Fruit fly (Drosophila melanogaster) whole organism, embryonic: ENCODE results near the gene CG14721.

Experiments
- Adf1 ChIP-seq: fragments of 200-800 bp; sonication (Bioruptor generic); IDR thresholded peaks from 2 replicates; pipeline ENCODE4 v1.3.6; 2022; ENCODE audit warnings: missing biosample characterization, missing genetic modification characterization
- BtbVII ChIP-seq: fragments of 200-800 bp; sonication (Bioruptor generic); optimal IDR thresholded peaks from 3 replicates; lab custom pipeline; 2017; ENCODE audit warnings: missing biosample characterization, mild to moderate bottlenecking, missing genetic modification characterization
- CG1024 ChIP-seq: fragments of 200-800 bp; sonication (Bioruptor generic); IDR thresholded peaks from 2 replicates; pipeline ENCODE4 v1.3.6; 2022; ENCODE audit warnings: missing biosample characterization, missing genetic modification characterization
- CG11093 ChIP-seq: fragments of 200-800 bp; sonication (Bioruptor generic); IDR thresholded peaks from 3 replicates; pipeline ENCODE4 v1.3.6; 2022; ENCODE audit warnings: missing biosample characterization, missing genetic modification characterization
- CG12659 ChIP-seq: fragments of 200-800 bp; sonication (Bioruptor generic); optimal IDR thresholded peaks from 3 replicates; lab custom pipeline; 2017; ENCODE audit warnings: mild to moderate bottlenecking, missing biosample characterization, missing genetic modification reagents, missing genetic modification characterization
- CG13123 ChIP-seq: fragments of 200-800 bp; sonication (Bioruptor generic); optimal IDR thresholded peaks from 2 replicates; lab custom pipeline; 2016; ENCODE audit warnings: missing biosample characterization, missing genetic modification characterization
- CG15011 ChIP-seq: fragments of 200-800 bp; sonication (Bioruptor generic); optimal IDR thresholded peaks from 3 replicates; lab custom pipeline; 2018; ENCODE audit warnings: missing biosample characterization, mild to moderate bottlenecking, missing genetic modification characterization
- CG1529 ChIP-seq: fragments of 200-800 bp; sonication (Bioruptor generic); optimal IDR thresholded peaks from 3 replicates; lab custom pipeline; 2018; ENCODE audit warnings: missing biosample characterization, missing genetic modification characterization
- CG1792 ChIP-seq: fragments of 200-800 bp; sonication (Bioruptor generic); optimal IDR thresholded peaks from 2 replicates; lab custom pipeline; 2016; ENCODE audit warnings: missing biosample characterization, missing genetic modification characterization
- CG2889 ChIP-seq: fragments of 200-800 bp; sonication (Bioruptor generic); IDR thresholded peaks from 3 replicates; pipeline ENCODE4 v1.3.6; 2022; ENCODE audit warnings: missing biosample characterization, missing genetic modification characterization
- CG30020 ChIP-seq: fragments of 200-800 bp; optimal IDR thresholded peaks from 2 replicates; lab custom pipeline; 2019; ENCODE audit warnings: missing biosample characterization, mild to moderate bottlenecking, missing genetic modification characterization, moderate library complexity
- CG30431 ChIP-seq: fragments of 200-800 bp; sonication (Bioruptor generic); optimal IDR thresholded peaks from 2 replicates; lab custom pipeline; 2017; ENCODE audit warnings: missing biosample characterization, missing genetic modification characterization
- CG34376 ChIP-seq: fragments of 200-800 bp; sonication (Bioruptor generic); optimal IDR thresholded peaks from 2 replicates; lab custom pipeline; 2018; ENCODE audit warnings: missing biosample characterization, mild to moderate bottlenecking, missing genetic modification characterization
- CG34422 ChIP-seq: fragments of 200-800 bp; sonication (Bioruptor generic); IDR thresholded peaks from 3 replicates; pipeline ENCODE4 v1.3.6; 2022; ENCODE audit warnings: missing biosample characterization, missing genetic modification characterization
- CG4282 ChIP-seq: fragments of 200-800 bp; sonication (Bioruptor generic); optimal IDR thresholded peaks from 2 replicates; lab custom pipeline; 2016; ENCODE audit warnings: missing biosample characterization, missing genetic modification characterization
- CG4404 ChIP-seq: fragments of 200-800 bp; sonication (Bioruptor generic); IDR thresholded peaks from 2 replicates; pipeline ENCODE4 v1.3.6; 2022; ENCODE audit warnings: missing biosample characterization, missing genetic modification characterization
- CG4424 ChIP-seq: fragments of 200-800 bp; sonication (Bioruptor generic); optimal IDR thresholded peaks from 3 replicates; lab custom pipeline; 2016; ENCODE audit warnings: missing biosample characterization, missing genetic modification characterization
- CG4617 ChIP-seq: fragments of 200-800 bp; sonication (Bioruptor generic); optimal IDR thresholded peaks from 3 replicates; lab custom pipeline; 2016; ENCODE audit warnings: missing biosample characterization, missing genetic modification characterization, borderline replicate concordance
- CG4707 ChIP-seq: fragments of 200-800 bp; sonication (Bioruptor generic); optimal IDR thresholded peaks from 2 replicates; lab custom pipeline; 2018; ENCODE audit warnings: missing biosample characterization, mild to moderate bottlenecking, missing genetic modification characterization, moderate library complexity
- CG4854 ChIP-seq: fragments of 200-800 bp; sonication (Bioruptor generic); optimal IDR thresholded peaks from 2 replicates; lab custom pipeline; 2016; ENCODE audit warnings: missing biosample characterization, missing genetic modification characterization, inconsistent platforms
- CG6654 ChIP-seq: fragments of 200-800 bp; sonication (Bioruptor generic); optimal IDR thresholded peaks from 2 replicates; lab custom pipeline; 2017; ENCODE audit warnings: missing biosample characterization, mild to moderate bottlenecking, missing genetic modification characterization
- CG6765 ChIP-seq: fragments of 200-800 bp; sonication (Bioruptor generic); optimal IDR thresholded peaks from 3 replicates; lab custom pipeline; 2017; ENCODE audit warnings: missing biosample characterization, mild to moderate bottlenecking, missing genetic modification characterization
- CG7839 ChIP-seq: fragments of 200-800 bp; sonication (Bioruptor generic); optimal IDR thresholded peaks from 3 replicates; lab custom pipeline; 2018; ENCODE audit warnings: missing biosample characterization, mild to moderate bottlenecking, missing genetic modification characterization, moderate library complexity
- CG7928 ChIP-seq: fragments of 200-800 bp; sonication (Bioruptor generic); optimal IDR thresholded peaks from 2 replicates; lab custom pipeline; 2017; ENCODE audit warnings: missing biosample characterization, mild to moderate bottlenecking, missing genetic modification characterization
- D ChIP-seq, 2 experiments: fragments of 200-800 bp in 1 of 2; fragments of >200 bp in 1 of 2; sonication (Bioruptor generic) in 1 of 2; optimal IDR thresholded peaks; 2 replicates in 1 of 2; 3 replicates in 1 of 2; lab custom pipeline; 2017; ENCODE audit warnings: mild to moderate bottlenecking in 1 of 2, missing biosample characterization in 1 of 2, missing genetic modification characterization in 1 of 2, missing genetic modification reagents in 1 of 2
- D19A ChIP-seq: fragments of 200-800 bp; optimal IDR thresholded peaks from 3 replicates; lab custom pipeline; 2019; ENCODE audit warnings: missing biosample characterization, mild to moderate bottlenecking, missing genetic modification characterization, moderate library complexity
- Fer2 ChIP-seq: fragments of 200-800 bp; sonication (Bioruptor generic); optimal IDR thresholded peaks from 2 replicates; lab custom pipeline; 2018; ENCODE audit warnings: missing biosample characterization, mild to moderate bottlenecking, missing genetic modification characterization, moderate library complexity
- H2.0 ChIP-seq: fragments of 200-800 bp; sonication (Bioruptor generic); IDR thresholded peaks from 2 replicates; pipeline ENCODE4 v1.3.6; 2022; ENCODE audit warnings: missing biosample characterization, missing genetic modification characterization
- MESR4 ChIP-seq: fragments of 200-800 bp; sonication (Bioruptor generic); optimal IDR thresholded peaks from 2 replicates; lab custom pipeline; 2018; ENCODE audit warnings: missing biosample characterization, mild to moderate bottlenecking, missing genetic modification characterization, moderate library complexity
- Oaz ChIP-seq: fragments of 200-800 bp; sonication (Bioruptor generic); IDR thresholded peaks from 2 replicates; pipeline ENCODE4 v1.3.6; 2022; ENCODE audit warnings: missing biosample characterization, missing genetic modification characterization
- Ptx1 ChIP-seq: fragments of 200-800 bp; sonication (Bioruptor generic); IDR thresholded peaks from 2 replicates; pipeline ENCODE4 v1.3.6; 2022; ENCODE audit warnings: missing biosample characterization, missing genetic modification characterization
- Rfx ChIP-seq: fragments of 200-800 bp; sonication (Bioruptor generic); IDR thresholded peaks from 2 replicates; pipeline ENCODE4 v1.3.6; 2022; ENCODE audit warnings: missing biosample characterization, missing genetic modification characterization
- Sox100B ChIP-seq: fragments of 200-800 bp; sonication (Bioruptor generic); optimal IDR thresholded peaks from 3 replicates; lab custom pipeline; 2018; ENCODE audit warnings: missing biosample characterization, mild to moderate bottlenecking, missing genetic modification characterization
- Sry-β ChIP-seq: fragments of 200-800 bp; sonication (Bioruptor generic); optimal IDR thresholded peaks from 2 replicates; lab custom pipeline; 2018; ENCODE audit warnings: missing biosample characterization, mild to moderate bottlenecking, missing genetic modification characterization, moderate library complexity
- Taf1 ChIP-seq: fragments of 200-800 bp; sonication (Bioruptor generic); IDR thresholded peaks from 2 replicates; pipeline ENCODE4 v1.3.6; 2022; ENCODE audit warnings: missing biosample characterization, missing genetic modification characterization
- Xbp1 ChIP-seq: fragments of 200-800 bp; sonication (Bioruptor generic); optimal IDR thresholded peaks from 3 replicates; lab custom pipeline; 2016; ENCODE audit warnings: missing biosample characterization, mild to moderate bottlenecking, missing genetic modification characterization
- bsh ChIP-seq, 2 experiments: fragments of 200-800 bp; sonication (Bioruptor generic); optimal IDR thresholded peaks; 2 replicates each; lab custom pipeline; 2017 to 2018; ENCODE audit warnings: mild to moderate bottlenecking in 2 of 2, missing biosample characterization in 2 of 2, missing genetic modification characterization in 2 of 2, moderate library complexity in 1 of 2
- caup ChIP-seq: fragments of 200-800 bp; sonication (Bioruptor generic); optimal IDR thresholded peaks from 3 replicates; lab custom pipeline; 2017; ENCODE audit warnings: missing biosample characterization, mild to moderate bottlenecking, missing genetic modification characterization, moderate library complexity; ENCODE audit not compliant: severe bottlenecking
- gce ChIP-seq: fragments of 200-800 bp; sonication (Bioruptor generic); IDR thresholded peaks from 3 replicates; pipeline ENCODE4 v1.3.6; 2022; ENCODE audit warnings: missing biosample characterization, missing genetic modification characterization
- gsb ChIP-seq: fragments of 200-800 bp; sonication (Bioruptor generic); IDR thresholded peaks from 2 replicates; pipeline ENCODE4 v1.3.6; 2022; ENCODE audit warnings: missing biosample characterization, missing genetic modification characterization
- gt ChIP-seq: fragments of 200-800 bp; sonication (Bioruptor generic); IDR thresholded peaks from 2 replicates; pipeline ENCODE4 v1.3.6; 2022; ENCODE audit warnings: missing biosample characterization, missing genetic modification characterization
- h ChIP-seq: fragments of >200 bp; optimal IDR thresholded peaks from 2 replicates; lab custom pipeline; 2017
- ham ChIP-seq: fragments of 200-800 bp; sonication (Bioruptor generic); IDR thresholded peaks from 2 replicates; pipeline ENCODE4 v1.3.6; 2022; ENCODE audit warnings: missing biosample characterization, missing genetic modification characterization
- jigr1 ChIP-seq: fragments of 200-800 bp; sonication (Bioruptor generic); IDR thresholded peaks from 3 replicates; pipeline ENCODE4 v1.3.6; 2022; ENCODE audit warnings: missing biosample characterization, missing genetic modification characterization
- ken ChIP-seq: fragments of 200-800 bp; sonication (Bioruptor generic); IDR thresholded peaks from 3 replicates; pipeline ENCODE4 v1.3.6; 2022; ENCODE audit warnings: missing biosample characterization, missing genetic modification characterization
- mam ChIP-seq: fragments of 200-800 bp; sonication (Bioruptor generic); optimal IDR thresholded peaks from 3 replicates; lab custom pipeline; 2016; ENCODE audit warnings: missing biosample characterization, missing genetic modification characterization
- odd ChIP-seq: fragments of 200-800 bp; sonication (Bioruptor generic); optimal IDR thresholded peaks from 2 replicates; lab custom pipeline; 2017; ENCODE audit warnings: missing biosample characterization, mild to moderate bottlenecking, missing genetic modification characterization
- pros ChIP-seq: fragments of 200-800 bp; sonication (Bioruptor generic); optimal IDR thresholded peaks from 3 replicates; lab custom pipeline; 2019; ENCODE audit warnings: missing biosample characterization, mild to moderate bottlenecking, missing genetic modification characterization, moderate library complexity
- tgo ChIP-seq: fragments of 200-800 bp; sonication (Bioruptor generic); IDR thresholded peaks from 3 replicates; pipeline ENCODE4 v1.3.6; 2022; ENCODE audit warnings: missing biosample characterization, missing genetic modification characterization
- z ChIP-seq: fragments of 200-800 bp; sonication (Bioruptor generic); IDR thresholded peaks from 3 replicates; pipeline ENCODE4 v1.3.6; 2022; ENCODE audit warnings: missing biosample characterization, missing genetic modification characterization
- zf30C ChIP-seq: fragments of 200-800 bp; sonication (Bioruptor generic); optimal IDR thresholded peaks from 3 replicates; lab custom pipeline; 2018; ENCODE audit warnings: missing biosample characterization, mild to moderate bottlenecking, missing genetic modification characterization

The CG14721 gene

dm6 chr3R:11773999-11774397 is 38.8 kb downstream of the CG14721 start (continued):
- no peak for TF ChIP-seq D (optimal IDR thresholded peaks at IDR 0.05; lab: Kevin White, UChicago)
- peak; percentile 74 for TF ChIP-seq D (GFP tag; optimal IDR thresholded peaks at IDR 0.05; lab: Kevin White, UChicago)
- 0 out of 2 replicates have a peak, but pooled peaks have one; percentile 23 for TF ChIP-seq Oaz (GFP tag; lab: Robert Waterston, UW)
- no peak for TF ChIP-seq pros (GFP tag; lab: Kevin White, UChicago)
- TF ChIP-seq CG1529 (GFP tag; lab: Kevin White, UChicago) = peak; percentile 46
- TF ChIP-seq CG4617 (GFP tag; lab: Kevin White, UChicago) = peak; percentile 21
- no peak for TF ChIP-seq CG30431 (GFP tag; lab: Kevin White, UChicago)
- peak; percentile 94 for TF ChIP-seq zf30C (GFP tag; lab: Kevin White, UChicago)
- no peak for TF ChIP-seq CG4282 (GFP tag; lab: Kevin White, UChicago)
- peak; percentile 59 for TF ChIP-seq Fer2 (tag; lab: Kevin White, UChicago)
- TF ChIP-seq CG30020 (tag; lab: Kevin White, UChicago) = peak; percentile 54
- TF ChIP-seq CG11093 (GFP tag; lab: Robert Waterston, UW) = no peak
- no peak for TF ChIP-seq CG2889
- TF ChIP-seq CG13123 (GFP tag; lab: Kevin White, UChicago) = peak; percentile 6
- no peak for TF ChIP-seq CG4707 (GFP tag; lab: Kevin White, UChicago)
- no peak for TF ChIP-seq ken (GFP tag; lab: Robert Waterston, UW)
- peak; percentile 63 for TF ChIP-seq caup (GFP tag; lab: Kevin White, UChicago)
- TF ChIP-seq z (GFP tag; lab: Robert Waterston, UW) = no peak
- TF ChIP-seq CG1792 (GFP tag; lab: Kevin White, UChicago) = peak; percentile 30
- no peak for TF ChIP-seq gsb (GFP tag; lab: Robert Waterston, UW)
- no peak for TF ChIP-seq jigr1 (GFP tag; lab: Robert Waterston, UW)
- TF ChIP-seq Xbp1 (GFP tag; lab: Kevin White, UChicago) = peak; percentile 70
- no peak for TF ChIP-seq CG4854 (GFP tag; lab: Kevin White, UChicago)
- no peak for TF ChIP-seq Taf1 (GFP tag; lab: Robert Waterston, UW)
- no peak for TF ChIP-seq CG1024 (GFP tag; lab: Robert Waterston, UW)
- TF ChIP-seq gce (GFP tag; lab: Robert Waterston, UW) = no peak
- no peak for TF ChIP-seq gt
- TF ChIP-seq CG15011 = peak; percentile 66
- TF ChIP-seq H2.0 (GFP tag; lab: Robert Waterston, UW) = no peak; the same call in 1 of the 2 replicates
- TF ChIP-seq tgo (GFP tag; lab: Robert Waterston, UW) = peak; percentile 62
- TF ChIP-seq Sox100B (GFP tag; lab: Kevin White, UChicago) = peak; percentile 80
- TF ChIP-seq odd (GFP tag; lab: Kevin White, UChicago) = peak; percentile 68
- TF ChIP-seq CG34422 (GFP tag; lab: Robert Waterston, UW) = no peak
- TF ChIP-seq CG7839 = peak; percentile 86
- peak; percentile 66 for TF ChIP-seq CG4424 (GFP tag; lab: Kevin White, UChicago)
- TF ChIP-seq Rfx (GFP tag; lab: Robert Waterston, UW) = peak; percentile 33; the same call in 1 of the 2 replicates
- peak; percentile 39 for TF ChIP-seq mam (GFP tag; lab: Kevin White, UChicago)
- peak; percentile 73 for TF ChIP-seq CG12659 (GFP tag; lab: Kevin White, UChicago)
- peak in 1 of 2 experiments; percentile 83 for TF ChIP-seq bsh (GFP tag; optimal IDR thresholded peaks at IDR 0.05; lab: Kevin White, UChicago)
- no peak for TF ChIP-seq h (lab: Kevin White, UChicago)
- peak; percentile 59 for TF ChIP-seq CG34376
- peak; percentile 80 for TF ChIP-seq D19A (tag; lab: Kevin White, UChicago)
- no peak for TF ChIP-seq CG6654
- no peak for TF ChIP-seq MESR4 (GFP tag; lab: Kevin White, UChicago)
- TF ChIP-seq CG6765 (GFP tag; lab: Kevin White, UChicago) = peak; percentile 64
- TF ChIP-seq Adf1 (GFP tag; lab: Robert Waterston, UW) = no peak
- TF ChIP-seq ham (GFP tag; lab: Robert Waterston, UW) = no peak
- peak; percentile 58 for TF ChIP-seq BtbVII
- peak; percentile 39; the same call in 1 of the 2 replicates for TF ChIP-seq CG4404 (GFP tag; lab: Robert Waterston, UW)
- TF ChIP-seq Sry-β (GFP tag; lab: Kevin White, UChicago) = peak; percentile 17
- TF ChIP-seq CG7928 = no peak
- peak; percentile 67 for TF ChIP-seq Ptx1 (GFP tag; lab: Robert Waterston, UW)
